Worm (Caenorhabditis elegans) whole organism, L3 larva: ENCODE measurements around the gene T23B5.4.

Source experiments
- R02D3.7 ChIP-seq: fragments of 150-350 bp; optimal IDR thresholded peaks from 2 replicates; lab custom pipeline; 2014; ENCODE audit warnings: missing biosample characterization, missing genetic modification characterization
- aly-2 ChIP-seq: fragments of 150-350 bp; optimal IDR thresholded peaks from 2 replicates; lab custom pipeline; 2014; ENCODE audit warnings: missing biosample characterization, missing genetic modification characterization
- ama-1 ChIP-seq: fragments of 150-350 bp; optimal IDR thresholded peaks from 2 replicates; lab custom pipeline; 2018
- ceh-82 ChIP-seq: fragments of 150-350 bp; optimal IDR thresholded peaks from 2 replicates; lab custom pipeline; 2014; ENCODE audit warnings: missing biosample characterization, missing genetic modification characterization
- ceh-9 ChIP-seq: sonication (generic microtip); optimal IDR thresholded peaks from 2 replicates; lab custom pipeline; 2018; ENCODE audit warnings: missing biosample characterization, missing genetic modification characterization
- daf-12 ChIP-seq: fragments of 150-350 bp; optimal IDR thresholded peaks from 2 replicates; lab custom pipeline; 2014; ENCODE audit warnings: missing biosample characterization, missing genetic modification reagents, missing genetic modification characterization
- egl-27 ChIP-seq: sonication (generic microtip); optimal IDR thresholded peaks from 4 replicates; lab custom pipeline; 2017; ENCODE audit warnings: missing biosample characterization, missing genetic modification reagents, missing genetic modification characterization
- egl-5 ChIP-seq: fragments of 150-350 bp; optimal IDR thresholded peaks from 2 replicates; lab custom pipeline; 2017; ENCODE audit warnings: missing biosample characterization, missing genetic modification reagents, missing genetic modification characterization, inconsistent platforms
- elt-2 ChIP-seq: sonication (generic microtip); optimal IDR thresholded peaks from 2 replicates; lab custom pipeline; 2016; ENCODE audit warnings: missing genetic modification reagents, mild to moderate bottlenecking, missing genetic modification characterization, missing compliant biosample characterization
- elt-3 ChIP-seq, 3 experiments: fragments of 150-350 bp in 1 of 3; sonication (generic microtip) in 2 of 3; optimal IDR thresholded peaks; 2 replicates in 2 of 3; 4 replicates in 1 of 3; lab custom pipeline; 2014 to 2017; ENCODE audit warnings: missing biosample characterization in 3 of 3, missing genetic modification characterization in 3 of 3
- eor-1 ChIP-seq, 2 experiments: fragments of 150-350 bp; optimal IDR thresholded peaks; 2 replicates each; lab custom pipeline; 2014 to 2018; ENCODE audit warnings: missing biosample characterization in 2 of 2, missing genetic modification characterization in 2 of 2
- fkh-2 ChIP-seq: fragments of 150-350 bp; optimal IDR thresholded peaks from 2 replicates; lab custom pipeline; 2014; ENCODE audit warnings: missing biosample characterization, missing genetic modification reagents, missing genetic modification characterization
- fos-1 ChIP-seq: fragments of 150-350 bp; optimal IDR thresholded peaks from 2 replicates; lab custom pipeline; 2014; ENCODE audit warnings: missing biosample characterization, missing genetic modification characterization
- jun-1 ChIP-seq: fragments of 150-350 bp; optimal IDR thresholded peaks from 2 replicates; lab custom pipeline; 2014; ENCODE audit warnings: missing biosample characterization, missing genetic modification reagents, missing genetic modification characterization
- mdl-1 ChIP-seq: fragments of 150-350 bp; optimal IDR thresholded peaks from 2 replicates; lab custom pipeline; 2014; ENCODE audit warnings: missing biosample characterization, missing genetic modification characterization
- mml-1 ChIP-seq: fragments of 150-350 bp; sonication (generic microtip); optimal IDR thresholded peaks from 3 replicates; lab custom pipeline; 2014; ENCODE audit warnings: missing biosample characterization, missing genetic modification characterization
- nhr-11 ChIP-seq: fragments of 150-350 bp; optimal IDR thresholded peaks from 2 replicates; lab custom pipeline; 2014; ENCODE audit warnings: missing biosample characterization, missing genetic modification characterization
- nhr-12 ChIP-seq: fragments of 150-350 bp; optimal IDR thresholded peaks from 2 replicates; lab custom pipeline; 2014; ENCODE audit warnings: missing biosample characterization, missing genetic modification characterization
- nhr-23 ChIP-seq: fragments of 150-350 bp; optimal IDR thresholded peaks from 2 replicates; lab custom pipeline; 2014; ENCODE audit warnings: missing biosample characterization, missing genetic modification reagents, missing genetic modification characterization
- nhr-237 ChIP-seq: fragments of 150-350 bp; optimal IDR thresholded peaks from 2 replicates; lab custom pipeline; 2014; ENCODE audit warnings: missing biosample characterization, missing genetic modification characterization
- nhr-25 ChIP-seq: sonication (generic microtip); optimal IDR thresholded peaks from 2 replicates; lab custom pipeline; 2017; ENCODE audit warnings: missing biosample characterization, missing genetic modification characterization
- nhr-28 ChIP-seq: fragments of 150-350 bp; optimal IDR thresholded peaks from 2 replicates; lab custom pipeline; 2014; ENCODE audit warnings: missing biosample characterization, missing genetic modification characterization
- nhr-43 ChIP-seq: sonication (generic microtip); optimal IDR thresholded peaks from 2 replicates; lab custom pipeline; 2016; ENCODE audit warnings: mild to moderate bottlenecking, missing genetic modification characterization, missing compliant biosample characterization; ENCODE audit not compliant: poor library complexity, severe bottlenecking
- nhr-76 ChIP-seq: fragments of 150-350 bp; sonication (generic microtip); optimal IDR thresholded peaks from 5 replicates; lab custom pipeline; 2014; ENCODE audit warnings: missing biosample characterization, missing genetic modification characterization
- nhr-77 ChIP-seq: fragments of 150-350 bp; optimal IDR thresholded peaks from 2 replicates; lab custom pipeline; 2014; ENCODE audit warnings: missing biosample characterization, missing genetic modification characterization
- pha-4 ChIP-seq: fragments of 150-350 bp; optimal IDR thresholded peaks from 2 replicates; lab custom pipeline; 2014; ENCODE audit warnings: missing biosample characterization, missing genetic modification reagents, missing genetic modification characterization
- pqm-1 ChIP-seq: fragments of 150-350 bp; optimal IDR thresholded peaks from 2 replicates; lab custom pipeline; 2017; ENCODE audit warnings: missing biosample characterization, missing genetic modification characterization, inconsistent platforms
- sea-2 ChIP-seq: fragments of 150-350 bp; sonication (generic microtip); optimal IDR thresholded peaks from 4 replicates; lab custom pipeline; 2014; ENCODE audit warnings: missing biosample characterization, missing genetic modification reagents, missing genetic modification characterization
- skn-1 ChIP-seq: fragments of 150-350 bp; optimal IDR thresholded peaks from 2 replicates; lab custom pipeline; 2014; ENCODE audit warnings: missing biosample characterization, missing genetic modification characterization
- snpc-4 ChIP-seq: fragments of 150-350 bp; optimal IDR thresholded peaks from 2 replicates; lab custom pipeline; 2014; ENCODE audit warnings: missing biosample characterization, missing genetic modification characterization
- unc-39 ChIP-seq: sonication (generic microtip); optimal IDR thresholded peaks from 4 replicates; lab custom pipeline; 2017; ENCODE audit warnings: missing biosample characterization, missing genetic modification characterization
- unc-62 ChIP-seq: fragments of 150-350 bp; sonication (generic microtip); optimal IDR thresholded peaks from 4 replicates; lab custom pipeline; 2014; ENCODE audit warnings: missing biosample characterization, missing genetic modification reagents, missing genetic modification characterization
- ztf-11 ChIP-seq: fragments of 150-350 bp; optimal IDR thresholded peaks from 2 replicates; lab custom pipeline; 2014; ENCODE audit warnings: missing biosample characterization, missing genetic modification characterization
- ztf-4 ChIP-seq: fragments of 150-350 bp; optimal IDR thresholded peaks from 2 replicates; lab custom pipeline; 2014; ENCODE audit warnings: missing biosample characterization, missing genetic modification characterization

T23B5.4 gene

DNA sequence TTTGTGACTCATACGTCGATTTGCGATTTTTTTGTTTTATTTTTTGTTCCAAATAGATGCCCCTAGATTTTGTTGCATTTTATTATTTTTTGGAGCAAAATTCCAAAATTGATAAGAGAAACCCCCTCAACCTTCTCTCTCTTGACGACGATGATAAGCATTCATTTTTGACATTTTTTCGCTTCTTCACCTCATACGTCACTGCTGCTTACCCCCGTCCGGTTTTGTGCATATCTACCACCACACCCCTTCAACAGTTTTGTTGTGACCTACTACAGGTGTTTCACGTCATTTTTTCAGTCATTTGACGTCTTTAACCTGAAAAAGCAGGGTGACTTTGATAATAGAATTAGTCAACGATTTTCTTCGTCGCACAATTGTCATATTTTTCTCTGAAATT is 24.1 kb downstream of the T23B5.4 start:
- no peak for TF ChIP-seq nhr-76
- peak; percentile 18 for TF ChIP-seq jun-1 (tag; lab: Kevin White, UChicago)
- TF ChIP-seq pqm-1, result peak; percentile 75
- TF ChIP-seq elt-2 (tag; lab: Kevin White, UChicago), result peak; percentile 90

DNA sequence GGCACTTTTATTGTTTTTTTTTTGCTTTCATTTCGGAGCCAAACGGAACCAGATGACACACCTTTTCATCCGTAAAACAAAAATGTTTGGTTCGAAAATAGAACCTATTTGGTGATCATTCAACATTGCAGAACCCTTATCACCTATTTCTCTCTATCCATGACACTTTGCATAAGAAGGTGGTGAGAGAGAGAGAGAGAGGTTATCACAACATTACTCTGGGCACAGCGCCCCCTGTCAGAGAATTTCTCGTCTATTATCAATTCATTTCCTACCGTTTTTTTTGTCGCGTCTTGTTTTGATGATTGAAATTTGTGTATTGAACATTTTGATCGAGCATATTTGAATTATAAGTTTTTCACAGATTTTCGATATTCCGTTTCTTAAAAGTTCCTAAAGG is 25.4 kb downstream of the T23B5.4 start:
- TF ChIP-seq skn-1 (tag; lab: Kevin White, UChicago), result no peak
- no peak for TF ChIP-seq fkh-2 (tag; lab: Kevin White, UChicago)
- TF ChIP-seq ztf-11, result no peak
- TF ChIP-seq mdl-1 (tag; lab: Kevin White, UChicago), result no peak
- no peak for TF ChIP-seq pha-4
- peak; percentile 80 for TF ChIP-seq elt-2 (tag; lab: Kevin White, UChicago)
- no peak for TF ChIP-seq ama-1 (lab: Kevin White, UChicago)

DNA sequence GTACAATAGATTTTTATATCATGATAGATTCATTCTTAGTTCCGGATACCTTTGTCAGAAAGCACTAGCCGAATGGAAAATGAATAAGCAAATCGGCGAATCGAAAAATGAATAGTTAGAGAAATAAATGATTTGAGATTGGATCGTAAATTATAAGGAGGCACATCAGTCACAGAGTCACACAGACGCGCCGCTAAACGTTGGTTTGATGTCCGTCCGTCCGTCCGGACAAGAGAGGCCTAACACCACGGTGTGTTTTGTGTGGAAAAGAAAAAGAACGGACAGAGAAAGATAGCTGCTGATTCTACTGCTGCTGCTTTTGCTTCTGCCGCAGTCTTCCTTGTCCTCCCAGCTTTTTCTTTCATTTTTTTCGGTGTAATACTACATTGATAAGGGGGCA is 26.1 kb downstream of the T23B5.4 start:
- TF ChIP-seq nhr-12 (tag; lab: Kevin White, UChicago) (no peak), eor-1 (tag; optimal IDR thresholded peaks at IDR 0.05; lab: Kevin White, UChicago) (no peak), egl-5 (tag; lab: Kevin White, UChicago) (no peak), unc-62 (no peak), unc-39 (tag; lab: Kevin White, UChicago) (no peak), elt-2 (tag; lab: Kevin White, UChicago) (no peak), aly-2 (tag; lab: Kevin White, UChicago) (no peak), fos-1 (tag; lab: Kevin White, UChicago) (no peak), daf-12 (tag; lab: Kevin White, UChicago) (no peak), mml-1 (no peak)

DNA sequence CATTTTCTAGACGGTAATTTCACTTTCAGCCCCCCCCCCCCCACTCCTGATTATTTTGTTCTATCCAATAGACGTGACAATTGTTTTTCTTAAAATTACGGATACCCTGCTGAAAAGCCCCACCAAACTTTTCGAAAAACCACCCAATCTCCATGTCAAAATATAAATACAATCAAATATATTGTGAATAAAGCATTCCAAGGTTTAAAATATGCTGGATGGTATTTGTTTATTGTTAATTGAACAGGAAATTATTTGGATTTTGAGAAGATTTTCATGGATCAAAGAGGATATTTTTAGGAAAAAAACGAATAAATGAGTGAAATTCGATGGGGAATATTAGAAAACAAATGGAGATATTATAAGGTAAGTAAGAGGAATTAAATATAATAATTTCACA is 29.0 kb downstream of the T23B5.4 start, which contains the start of gene C27D8.4:
Gene C27D8.4 (plus strand): TSS at position 301 of the 400 bp plus-strand sequence.
- TF ChIP-seq pha-4 (no peak), nhr-25 (no peak)

DNA sequence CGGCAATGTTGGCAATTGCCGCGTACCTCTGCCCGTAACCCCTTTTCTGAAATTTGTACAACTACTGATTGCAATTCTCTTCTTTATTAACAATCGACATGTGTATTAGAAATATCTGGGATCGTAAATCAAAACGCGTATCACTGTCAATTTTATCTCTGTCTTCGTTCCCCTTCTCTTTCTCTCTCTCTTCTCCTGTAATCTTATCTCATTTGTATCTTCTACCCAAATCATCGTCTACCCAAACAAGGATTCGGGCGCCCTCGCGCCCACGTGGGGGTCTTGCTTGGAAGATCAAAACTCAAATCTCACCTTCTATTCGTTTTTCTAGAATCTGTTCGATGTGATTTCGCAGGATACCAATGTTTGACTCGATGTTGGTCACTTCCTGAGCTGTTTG is 36.2 kb downstream of the T23B5.4 start, which contains the start of gene C27D8.2:
Gene C27D8.2 (plus strand): TSS at position 222 of the 400 bp plus-strand sequence.
- TF ChIP-seq mdl-1 (tag; lab: Kevin White, UChicago), result peak; percentile 20
- TF ChIP-seq unc-39 (tag; lab: Kevin White, UChicago), result no peak
- peak; percentile 34 for TF ChIP-seq nhr-25
- TF ChIP-seq elt-3 (tag; optimal IDR thresholded peaks at IDR 0.05; lab: Kevin White, UChicago), result peak in 1 of 3 experiments; percentile 34
- TF ChIP-seq sea-2 (GFP tag; lab: Kevin White, UChicago), result no peak
- TF ChIP-seq nhr-43 (tag; lab: Kevin White, UChicago), result peak; percentile 63
- TF ChIP-seq egl-5 (tag; lab: Kevin White, UChicago), result no peak
- no peak for TF ChIP-seq R02D3.7
- TF ChIP-seq nhr-23 (tag; lab: Kevin White, UChicago), result peak; percentile 48

DNA sequence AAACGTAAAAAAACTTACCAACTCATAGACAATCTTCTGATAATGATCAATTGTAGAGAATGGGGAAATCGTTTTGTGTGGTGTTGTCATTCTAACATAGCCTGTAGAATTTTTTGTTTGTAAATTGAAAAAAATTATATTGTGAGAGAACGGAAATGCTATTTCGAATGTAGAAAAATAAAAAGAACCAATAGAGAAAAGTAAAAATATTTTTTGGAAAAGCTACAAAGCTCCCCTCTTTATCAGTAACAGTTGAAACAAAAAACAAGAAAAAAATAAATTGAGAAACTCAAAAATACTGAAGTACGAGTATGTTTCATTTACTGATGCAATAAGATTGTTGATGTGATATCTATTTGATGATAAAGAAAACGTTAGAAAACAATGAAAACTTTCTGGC is 36.8 kb downstream of the T23B5.4 start, which contains the start of gene C27D8.3:
Gene C27D8.3 (minus strand): TSS at position 101 of the 400 bp plus-strand sequence.
- TF ChIP-seq snpc-4 (tag; lab: Kevin White, UChicago) (no peak), nhr-12 (tag; lab: Kevin White, UChicago) (no peak), R02D3.7 (no peak), fos-1 (tag; lab: Kevin White, UChicago) (no peak), eor-1 (tag; optimal IDR thresholded peaks at IDR 0.05; lab: Kevin White, UChicago) (no peak), daf-12 (tag; lab: Kevin White, UChicago) (no peak), nhr-11 (tag; lab: Kevin White, UChicago) (no peak), ceh-9 (no peak), unc-62 (no peak), ceh-82 (tag; lab: Kevin White, UChicago) (no peak), skn-1 (tag; lab: Kevin White, UChicago) (no peak), nhr-77 (tag; lab: Kevin White, UChicago) (no peak), jun-1 (tag; lab: Kevin White, UChicago) (no peak), nhr-28 (tag; lab: Kevin White, UChicago) (no peak), nhr-237 (no peak), ztf-4 (tag; lab: Kevin White, UChicago) (no peak), egl-27 (tag; lab: Kevin White, UChicago) (no peak)
